Worm (Caenorhabditis elegans): ENCODE measurements around the gene set-4.

DNA sequence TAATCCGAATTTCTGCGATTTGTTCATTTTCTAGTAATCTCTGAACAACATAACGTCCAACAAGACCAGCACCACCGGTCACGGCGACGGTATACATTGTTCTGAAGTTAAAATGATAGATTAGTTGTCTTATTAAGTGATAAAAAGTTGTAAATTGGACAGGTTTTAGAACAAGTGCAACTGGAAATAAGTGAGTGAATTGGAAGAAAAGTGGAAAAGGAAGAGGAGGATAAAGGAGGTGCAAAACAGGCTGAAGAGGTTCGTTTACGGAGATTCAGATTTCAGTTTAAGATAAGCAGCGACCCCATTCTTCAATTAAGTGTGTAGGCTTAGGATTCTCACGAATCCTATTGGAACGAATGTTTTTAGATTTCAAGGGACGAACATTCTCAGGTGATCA, 27.8 kb upstream of the set-4 start, which contains the start of gene C32D5.12:
- no peak for TF ChIP-seq unc-62 (GFP tag; optimal IDR thresholded peaks at IDR 0.05)
- no peak for TF ChIP-seq unc-39 (tag; optimal IDR thresholded peaks at IDR 0.05)
- no peak for TF ChIP-seq sem-2 (GFP tag; optimal IDR thresholded peaks at IDR 0.05)
- TF ChIP-seq sptf-1 (tag; optimal IDR thresholded peaks at IDR 0.05) = no peak
- TF ChIP-seq lin-13 (tag; optimal IDR thresholded peaks at IDR 0.05) = no peak
- no peak for TF ChIP-seq tbx-8 (GFP tag; optimal IDR thresholded peaks at IDR 0.05)
- TF ChIP-seq mep-1 (tag; optimal IDR thresholded peaks at IDR 0.05) = no peak
- TF ChIP-seq elt-1 (tag; optimal IDR thresholded peaks at IDR 0.05; ENCODE audit: borderline replicate concordance, insufficient read depth) = no peak
- no peak for TF ChIP-seq pha-4 (tag; optimal IDR thresholded peaks at IDR 0.05)
